Worm (Caenorhabditis elegans) whole organism, L4 larva: ENCODE measurements around the gene C14F11.7.

Source experiments
- F10B5.3 ChIP-seq: sonication (generic microtip); optimal IDR thresholded peaks from 2 replicates; lab custom pipeline; 2016; ENCODE audit warnings: mild to moderate bottlenecking, missing genetic modification characterization, missing compliant biosample characterization
- aha-1 ChIP-seq: fragments of 150-350 bp; peaks from one replicate; lab custom pipeline; 2014; ENCODE audit warnings: missing biosample characterization, missing genetic modification characterization
- ama-1 ChIP-seq: fragments of 150-350 bp; optimal IDR thresholded peaks from 2 replicates; lab custom pipeline; 2014; ENCODE audit warnings: inconsistent platforms, mixed read lengths
- mxl-3 ChIP-seq: fragments of 200-800 bp; sonication (Bioruptor generic); optimal IDR thresholded peaks from 2 replicates; lab custom pipeline; 2018; ENCODE audit warnings: mild to moderate bottlenecking, missing genetic modification characterization, missing compliant biosample characterization
- nhr-76 ChIP-seq: fragments of 150-350 bp; optimal IDR thresholded peaks from 2 replicates; lab custom pipeline; 2014; ENCODE audit warnings: missing biosample characterization, missing genetic modification characterization
- skn-1 ChIP-seq: fragments of 150-350 bp; optimal IDR thresholded peaks from 2 replicates; lab custom pipeline; 2014; ENCODE audit warnings: missing biosample characterization, missing genetic modification characterization

ce11 chrX:6204696-6205232 is 3.6 kb downstream of the C14F11.7 start, which contains the start of gene bca-1:
- TF ChIP-seq ama-1 (lab: Kevin White, UChicago) (peak; percentile 37), skn-1 (no peak), F10B5.3 (tag; lab: Kevin White, UChicago) (no peak), aha-1 (tag; lab: Kevin White, UChicago) (peak; percentile 77), mxl-3 (GFP tag; lab: Kevin White, UChicago) (peak; percentile 37), nhr-76 (no peak)
